Worm (Caenorhabditis elegans): ENCODE data around the gene srz-19.

DNA sequence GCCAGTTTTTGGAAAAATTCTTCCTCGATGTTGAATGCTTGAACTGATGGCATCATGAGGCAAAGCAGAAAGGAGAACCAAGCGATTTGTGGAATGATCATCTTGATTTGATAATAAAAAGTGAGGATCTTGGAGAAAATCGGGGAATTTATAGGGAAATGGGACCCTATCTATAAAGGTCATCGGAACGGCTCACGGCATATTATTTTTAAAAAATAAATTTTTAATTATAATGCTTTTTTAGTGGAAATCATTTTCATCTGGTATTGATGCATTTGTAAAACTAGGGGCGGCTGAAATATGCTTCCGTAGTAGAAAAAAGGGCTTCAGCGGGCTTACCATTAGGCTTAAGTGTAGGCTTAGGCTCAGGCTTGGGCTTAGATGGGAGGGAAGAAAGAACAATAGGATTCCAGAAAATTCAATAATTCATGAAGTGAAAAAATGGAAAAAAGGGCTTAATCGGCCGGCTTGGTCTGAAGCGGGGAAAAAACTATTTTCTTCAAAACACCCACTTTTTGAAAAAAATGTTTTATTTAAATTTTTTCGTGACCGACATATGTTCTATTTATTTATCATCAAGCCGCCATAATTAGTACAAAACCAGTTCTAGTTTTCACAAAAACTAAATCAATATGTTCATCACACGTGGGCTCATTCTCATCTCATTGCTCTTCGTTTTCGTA lies 12.0 kb upstream of the srz-19 start, which contains the start of the genes F56D6.22 and F56D6.12:
- TF ChIP-seq M03D4.4 (tag; optimal IDR thresholded peaks at IDR 0.05) (no peak), ces-1 (GFP tag; optimal IDR thresholded peaks at IDR 0.05) (no peak), nhr-12 (tag; optimal IDR thresholded peaks at IDR 0.05) (no peak), unc-62 (GFP tag; optimal IDR thresholded peaks at IDR 0.05) (no peak), unc-120 (tag; optimal IDR thresholded peaks at IDR 0.05; ENCODE audit: poor library complexity, severe bottlenecking) (no peak), nhr-28 (tag; optimal IDR thresholded peaks at IDR 0.05) (no peak), sptf-1 (tag; optimal IDR thresholded peaks at IDR 0.05) (no peak), unc-39 (tag; optimal IDR thresholded peaks at IDR 0.05) (no peak), bed-3 (GFP tag; optimal IDR thresholded peaks at IDR 0.05) (no peak), tbx-8 (GFP tag; optimal IDR thresholded peaks at IDR 0.05) (no peak), ztf-11 (tag; optimal IDR thresholded peaks at IDR 0.05) (no peak), pha-4 (tag; optimal IDR thresholded peaks at IDR 0.05) (no peak)
